Worm (Caenorhabditis elegans) whole organism, L4/young adult: ENCODE data around the gene itm-2.

Experiments used
- W03F9.2 ChIP-seq: fragments of 150-350 bp; optimal IDR thresholded peaks from 2 replicates; lab custom pipeline; 2014; ENCODE audit warnings: missing biosample characterization, missing genetic modification characterization
- him-1 ChIP-seq: sonication (generic microtip); optimal IDR thresholded peaks from 2 replicates; lab custom pipeline; 2016; ENCODE audit warnings: missing genotype, missing genetic modification reagents, missing genetic modification characterization, missing compliant biosample characterization

ce11 chrX:5433912-5434311 lies 11.1 kb upstream of the itm-2 start:
- TF ChIP-seq him-1 (tag; lab: Kevin White, UChicago) (no peak), W03F9.2 (tag; lab: Kevin White, UChicago) (no peak)
